Fruit fly (Drosophila melanogaster) whole organism, prepupa: Measurements from ENCODE around the gene CG32971.

Source experiments
- CG15336 ChIP-seq: fragments of 200-800 bp; sonication (Bioruptor generic); IDR thresholded peaks from 2 replicates; pipeline ENCODE4 v1.3.6; 2022; ENCODE audit warnings: missing biosample characterization, missing genetic modification characterization
- CG1621 ChIP-seq: fragments of 200-800 bp; sonication (Bioruptor generic); optimal IDR thresholded peaks from 3 replicates; lab custom pipeline; 2018; ENCODE audit warnings: missing biosample characterization, mild to moderate bottlenecking, missing genetic modification characterization
- CG8319 ChIP-seq: fragments of 200-800 bp; sonication (Bioruptor generic); optimal IDR thresholded peaks from 3 replicates; lab custom pipeline; 2016; ENCODE audit warnings: missing biosample characterization, missing genetic modification characterization
- CG8632 ChIP-seq: fragments of 200-800 bp; sonication (Bioruptor generic); optimal IDR thresholded peaks from 3 replicates; lab custom pipeline; 2016; ENCODE audit warnings: missing biosample characterization, missing genetic modification characterization
- Gug ChIP-seq: fragments of 200-800 bp; sonication (Bioruptor generic); IDR thresholded peaks from 2 replicates; pipeline ENCODE4 v1.3.6; 2022; ENCODE audit warnings: missing biosample characterization, missing genetic modification characterization
- Lpt ChIP-seq: fragments of 200-800 bp; sonication (Bioruptor generic); optimal IDR thresholded peaks from 3 replicates; lab custom pipeline; 2016; ENCODE audit warnings: missing biosample characterization, missing genetic modification characterization
- OdsH ChIP-seq: fragments of 200-800 bp; sonication (Bioruptor generic); optimal IDR thresholded peaks from 3 replicates; lab custom pipeline; 2016; ENCODE audit warnings: missing biosample characterization, missing genetic modification characterization
- Smox ChIP-seq: fragments of 200-800 bp; sonication (Bioruptor generic); optimal IDR thresholded peaks from 3 replicates; lab custom pipeline; 2016; ENCODE audit warnings: missing biosample characterization, missing genetic modification characterization
- Sox102F ChIP-seq: fragments of 200-800 bp; sonication (Bioruptor generic); optimal IDR thresholded peaks from 2 replicates; lab custom pipeline; 2016; ENCODE audit warnings: missing biosample characterization, mild to moderate bottlenecking, missing genetic modification characterization
- eg ChIP-seq: fragments of 200-800 bp; sonication (Bioruptor generic); IDR thresholded peaks from 3 replicates; pipeline ENCODE4 v1.3.6; 2022; ENCODE audit warnings: missing biosample characterization, missing genetic modification characterization
- net ChIP-seq: fragments of 200-800 bp; sonication (Bioruptor generic); optimal IDR thresholded peaks from 3 replicates; lab custom pipeline; 2016; ENCODE audit warnings: missing biosample characterization, missing genetic modification characterization

- TF ChIP-seq CG15336 (GFP tag; lab: Robert Waterston, UW) (no peak), net (GFP tag; lab: Kevin White, UChicago) (no peak), Sox102F (no peak), eg (GFP tag; lab: Robert Waterston, UW) (no peak), OdsH (GFP tag; lab: Kevin White, UChicago) (no peak), CG1621 (tag; lab: Kevin White, UChicago) (no peak), Smox (GFP tag; lab: Kevin White, UChicago) (no peak), CG8319 (GFP tag; lab: Kevin White, UChicago) (no peak), Lpt (GFP tag; lab: Kevin White, UChicago) (no peak), CG8632 (GFP tag; lab: Kevin White, UChicago) (no peak), Gug (GFP tag; lab: Robert Waterston, UW) (no peak)
Measured at dm6 chr2L:14307516-14307915, 32.9 kb downstream of the CG32971 start.
